Worm (Caenorhabditis elegans): Measurements from ENCODE around the gene dpy-26.

dpy-26 gene

ce11 chrIV:12432340-12432739 is 18.8 kb downstream of the dpy-26 start, which contains the start of gene clec-184:
Gene clec-184, plus strand, starts transcription at chrIV:12432640.
- TF ChIP-seq nhr-2 (tag; optimal IDR thresholded peaks at IDR 0.05): no peak
- TF ChIP-seq mep-1 (tag; optimal IDR thresholded peaks at IDR 0.05): no peak
- TF ChIP-seq blmp-1 (tag; optimal IDR thresholded peaks at IDR 0.05): no peak
- TF ChIP-seq elt-1 (tag; optimal IDR thresholded peaks at IDR 0.05; ENCODE audit: borderline replicate concordance, insufficient read depth): no peak
- TF ChIP-seq M03D4.4 (tag; optimal IDR thresholded peaks at IDR 0.05): no peak
- TF ChIP-seq unc-39 (tag; optimal IDR thresholded peaks at IDR 0.05): no peak
- TF ChIP-seq hlh-1 (tag; optimal IDR thresholded peaks at IDR 0.05): no peak
- no peak for TF ChIP-seq zip-8 (tag; optimal IDR thresholded peaks at IDR 0.05)
- TF ChIP-seq nhr-76 (tag; optimal IDR thresholded peaks at IDR 0.05): no peak
- no peak for TF ChIP-seq nhr-28 (tag; optimal IDR thresholded peaks at IDR 0.05)

- TF ChIP-seq lsy-2 (tag; optimal IDR thresholded peaks at IDR 0.05) (no peak), sptf-1 (tag; optimal IDR thresholded peaks at IDR 0.05) (no peak), tbx-8 (GFP tag; optimal IDR thresholded peaks at IDR 0.05) (no peak), elt-3 (tag; optimal IDR thresholded peaks at IDR 0.05) (no peak)
Observed at ce11 chrIV:12431755-12432154, 19.4 kb downstream of the dpy-26 start.

DNA sequence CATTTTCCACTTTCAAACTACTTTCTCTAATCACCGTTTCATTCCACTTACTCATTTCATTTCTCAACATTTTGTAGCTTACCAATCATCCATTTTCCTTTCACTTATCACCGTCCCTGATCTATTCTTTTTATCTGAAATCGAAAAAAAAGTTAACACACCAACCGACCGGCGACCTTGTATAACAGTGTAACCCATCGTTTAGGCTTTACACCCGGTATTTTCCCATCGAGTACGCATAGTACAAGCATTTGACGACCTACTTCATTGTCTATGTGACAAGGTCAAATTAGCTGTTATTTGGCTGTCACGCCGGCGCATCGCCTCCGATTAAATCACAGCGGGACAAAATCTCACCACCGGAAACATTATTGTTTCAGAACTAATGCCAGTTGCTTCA is 21.6 kb downstream of the dpy-26 start:
- no peak for TF ChIP-seq hlh-1 (tag; optimal IDR thresholded peaks at IDR 0.05)
- TF ChIP-seq drap-1 (GFP tag; optimal IDR thresholded peaks at IDR 0.05): no peak
- no peak for TF ChIP-seq nhr-76 (tag; optimal IDR thresholded peaks at IDR 0.05)
- TF ChIP-seq nhr-12 (tag; optimal IDR thresholded peaks at IDR 0.05): no peak
- no peak for TF ChIP-seq cnd-1 (tag; optimal IDR thresholded peaks at IDR 0.05)
- TF ChIP-seq unc-39 (tag; optimal IDR thresholded peaks at IDR 0.05): no peak
- TF ChIP-seq pha-4 (tag; optimal IDR thresholded peaks at IDR 0.05): no peak
- no peak for TF ChIP-seq ceh-43 (GFP tag; optimal IDR thresholded peaks at IDR 0.05)

DNA sequence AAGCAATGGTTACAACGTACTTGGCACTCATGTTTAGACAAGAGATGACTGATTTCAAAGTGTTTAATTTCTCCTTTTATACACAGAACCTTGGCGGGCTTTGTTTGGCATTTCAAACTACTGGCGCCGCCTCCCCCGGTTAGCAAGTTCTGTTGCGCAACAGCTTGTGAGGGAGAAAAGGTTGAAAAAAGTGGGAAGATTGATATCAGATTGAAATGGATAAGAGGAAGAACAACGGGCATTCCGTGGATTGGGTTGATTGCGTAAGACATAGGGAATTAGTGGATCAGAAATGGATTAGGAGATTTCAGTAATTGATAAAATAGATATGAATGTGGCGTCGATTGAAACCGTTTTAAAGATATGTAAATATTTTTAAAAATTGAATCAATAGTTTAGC is 22.7 kb downstream of the dpy-26 start, which contains the start of gene col-130:
Gene col-130, minus strand, starts transcription at position 50 of the 400 bp plus-strand sequence.
- TF ChIP-seq sptf-1 (tag; optimal IDR thresholded peaks at IDR 0.05) (no peak), blmp-1 (tag; optimal IDR thresholded peaks at IDR 0.05) (no peak), zip-8 (tag; optimal IDR thresholded peaks at IDR 0.05) (peak; percentile 94)

DNA sequence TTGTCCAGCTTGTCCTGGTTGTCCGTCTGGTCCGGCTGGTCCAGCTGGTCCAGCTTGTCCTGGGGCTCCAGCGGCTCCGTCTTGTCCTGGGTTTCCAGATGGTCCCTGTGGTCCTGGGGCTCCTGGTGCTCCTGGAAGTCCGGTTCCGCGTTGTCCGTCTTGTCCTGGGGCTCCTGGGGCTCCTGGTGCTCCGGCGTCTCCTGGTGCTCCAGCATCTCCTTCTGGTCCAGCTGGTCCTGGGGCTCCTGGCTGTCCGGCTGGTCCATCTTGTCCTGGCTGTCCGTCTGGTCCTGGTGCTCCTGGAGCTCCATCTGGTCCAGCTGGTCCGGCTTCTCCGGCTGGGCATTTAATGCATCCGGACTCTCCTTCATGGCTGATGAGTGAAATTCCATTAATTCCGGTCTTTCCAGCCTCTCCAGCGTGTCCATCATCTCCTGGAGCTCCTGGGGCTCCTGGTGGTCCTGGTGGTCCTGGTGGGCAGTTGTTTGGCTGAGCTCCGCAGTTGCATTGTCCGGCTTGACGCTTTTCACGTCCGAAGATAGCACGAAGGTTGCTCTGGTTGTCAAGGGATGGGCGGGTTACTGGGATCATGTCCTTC is 23.3 kb downstream of the dpy-26 start:
- TF ChIP-seq sem-2 (GFP tag; optimal IDR thresholded peaks at IDR 0.05) (no peak), sptf-1 (tag; optimal IDR thresholded peaks at IDR 0.05) (peak; percentile 33), M03D4.4 (tag; optimal IDR thresholded peaks at IDR 0.05) (no peak)

ce11 chrIV:12425595-12425994 is 25.5 kb downstream of the dpy-26 start:
- no peak for TF ChIP-seq flh-1 (GFP tag; optimal IDR thresholded peaks at IDR 0.05)
- no peak for TF ChIP-seq nhr-2 (tag; optimal IDR thresholded peaks at IDR 0.05)
- no peak for TF ChIP-seq tbx-8 (GFP tag; optimal IDR thresholded peaks at IDR 0.05)
- no peak for TF ChIP-seq lin-32 (GFP tag; optimal IDR thresholded peaks at IDR 0.05)
- no peak for TF ChIP-seq snpc-4 (tag; optimal IDR thresholded peaks at IDR 0.05)
- TF ChIP-seq ceh-83 (GFP tag; optimal IDR thresholded peaks at IDR 0.05): no peak
- no peak for TF ChIP-seq nhr-237 (tag; optimal IDR thresholded peaks at IDR 0.05)
- no peak for TF ChIP-seq elt-3 (tag; optimal IDR thresholded peaks at IDR 0.05)

- TF ChIP-seq ces-1 (GFP tag; optimal IDR thresholded peaks at IDR 0.05) (no peak), unc-39 (tag; optimal IDR thresholded peaks at IDR 0.05) (no peak), zip-8 (tag; optimal IDR thresholded peaks at IDR 0.05) (no peak), M03D4.4 (tag; optimal IDR thresholded peaks at IDR 0.05) (no peak), bed-3 (GFP tag; optimal IDR thresholded peaks at IDR 0.05) (no peak), tbx-8 (GFP tag; optimal IDR thresholded peaks at IDR 0.05) (no peak), snpc-4 (tag; optimal IDR thresholded peaks at IDR 0.05) (no peak), cnd-1 (tag; optimal IDR thresholded peaks at IDR 0.05) (no peak), mab-5 (tag; optimal IDR thresholded peaks at IDR 0.05) (no peak), nhr-28 (tag; optimal IDR thresholded peaks at IDR 0.05) (no peak), elt-3 (tag; optimal IDR thresholded peaks at IDR 0.05) (no peak), nhr-2 (tag; optimal IDR thresholded peaks at IDR 0.05) (no peak), nhr-76 (tag; optimal IDR thresholded peaks at IDR 0.05) (no peak), sptf-1 (tag; optimal IDR thresholded peaks at IDR 0.05) (no peak), ceh-39 (tag; optimal IDR thresholded peaks at IDR 0.05) (no peak)
Observed at ce11 chrIV:12420455-12420854, 30.7 kb downstream of the dpy-26 start, which contains the start of gene ugt-65. Gene ugt-65, plus strand, starts transcription at chrIV:12420683.
